Worm (Caenorhabditis elegans) whole organism, L2 larva: ENCODE measurements around the gene str-68.

ENCODE experiments used
- blmp-1 ChIP-seq: sonication (generic microtip); optimal IDR thresholded peaks from 2 replicates; lab custom pipeline; 2017; ENCODE audit warnings: missing genetic modification characterization, mild to moderate bottlenecking, missing compliant biosample characterization, antibody characterized with exemption, moderate library complexity; ENCODE audit not compliant: insufficient read depth
- lin-13 ChIP-seq: fragments of 150-350 bp; optimal IDR thresholded peaks from 2 replicates; lab custom pipeline; 2014; ENCODE audit warnings: missing biosample characterization, missing genetic modification reagents, missing genetic modification characterization

DNA sequence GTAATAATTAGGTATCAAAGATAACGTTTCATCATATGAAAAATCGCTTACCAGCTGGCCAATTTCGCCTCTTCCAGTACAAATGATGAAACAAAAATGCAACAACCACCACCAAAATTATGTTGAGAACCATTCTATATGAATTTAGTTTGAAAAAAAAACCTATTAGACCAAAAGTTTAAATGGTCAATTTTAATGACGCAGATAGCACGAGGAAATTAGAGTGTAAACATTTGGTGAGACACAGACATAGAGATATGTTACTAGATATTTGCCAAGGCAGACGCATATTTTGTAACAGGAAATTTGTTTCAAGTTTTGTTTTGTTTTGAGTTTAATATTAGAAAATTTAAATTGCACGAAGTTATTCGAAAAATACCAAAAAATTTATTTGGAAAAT, 13.0 kb downstream of the str-68 start, which contains the start of gene cyp-33C9:
- TF ChIP-seq lin-13 (GFP tag; lab: Kevin White, UChicago), result no peak
- no peak for TF ChIP-seq blmp-1 (tag; lab: Kevin White, UChicago)
